Worm (Caenorhabditis elegans): Measurements from ENCODE around the gene fbxa-100.

Gene fbxa-100

ce11 chrV:16022600-16022999 is 39.3 kb downstream of the fbxa-100 start (continued):
- TF ChIP-seq swsn-7 (tag; optimal IDR thresholded peaks at IDR 0.05) (peak; percentile 52), snpc-4 (tag; optimal IDR thresholded peaks at IDR 0.05) (peak; percentile 68), lin-39 (tag; optimal IDR thresholded peaks at IDR 0.05) (no peak), isw-1 (GFP tag; IDR thresholded peaks at IDR 0.05) (peak; percentile 49), nhr-47 (tag; optimal IDR thresholded peaks at IDR 0.05) (peak; percentile 73), zip-4 (GFP tag; optimal IDR thresholded peaks at IDR 0.05) (no peak), lin-13 (GFP tag; optimal IDR thresholded peaks at IDR 0.05) (no peak), nhr-76 (tag; optimal IDR thresholded peaks at IDR 0.05) (no peak), nhr-11 (tag; optimal IDR thresholded peaks at IDR 0.05) (no peak), rnt-1 (tag; optimal IDR thresholded peaks at IDR 0.05) (peak; percentile 96), efl-1 (optimal IDR thresholded peaks at IDR 0.05) (peak; percentile 92 to 95), efl-1 (GFP tag; optimal IDR thresholded peaks at IDR 0.05 in 1 of 2) (peak; percentile 92 to 99), nhr-77 (tag; optimal IDR thresholded peaks at IDR 0.05) (no peak), elt-2 (tag; optimal IDR thresholded peaks at IDR 0.05) (peak; percentile 16), ceh-82 (tag; optimal IDR thresholded peaks at IDR 0.05) (peak; percentile 15 to 52 (median 36)), hlh-17 (GFP tag; optimal IDR thresholded peaks at IDR 0.05; ENCODE audit: borderline replicate concordance) (no peak)

ce11 chrV:16020042-16020441 is 41.9 kb downstream of the fbxa-100 start, which contains the start of gene srx-44:
Gene srx-44 (plus strand): TSS chrV:16020342.
- TF ChIP-seq lin-39 (tag; optimal IDR thresholded peaks at IDR 0.05) (no peak), skn-1 (tag; optimal IDR thresholded peaks at IDR 0.05) (no peak), irx-1 (tag; optimal IDR thresholded peaks at IDR 0.05) (no peak), sox-4 (tag; optimal IDR thresholded peaks at IDR 0.05) (no peak), efl-1 (optimal IDR thresholded peaks at IDR 0.05) (no peak), efl-1 (GFP tag; optimal IDR thresholded peaks at IDR 0.05 in 1 of 2) (no peak), fkh-8 (tag; optimal IDR thresholded peaks at IDR 0.05) (no peak), unc-62 (GFP tag; optimal IDR thresholded peaks at IDR 0.05) (no peak), unc-130 (tag; optimal IDR thresholded peaks at IDR 0.05) (no peak), unc-30 (tag; optimal IDR thresholded peaks at IDR 0.05) (no peak), ama-1 (optimal IDR thresholded peaks at IDR 0.05) (no peak)

DNA sequence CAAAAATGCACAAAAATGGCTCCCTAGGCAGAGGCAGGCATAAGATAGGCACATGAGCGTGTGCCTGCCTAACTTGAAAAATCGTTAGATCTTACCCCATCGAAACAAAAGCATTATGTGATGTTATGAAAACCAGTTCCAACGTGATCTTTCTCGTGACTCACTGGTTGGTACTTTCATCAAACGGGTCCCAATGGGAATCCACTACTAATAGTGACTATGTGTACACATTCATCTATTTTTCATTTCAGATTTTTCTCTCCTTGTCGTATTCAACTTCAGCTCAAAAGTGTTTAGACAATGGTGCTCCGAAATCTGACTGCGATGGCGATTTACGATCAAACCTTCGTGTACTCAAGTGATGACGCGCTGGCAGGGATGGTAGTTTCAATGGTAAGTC is 44.2 kb downstream of the fbxa-100 start, which contains the start of gene srx-43:
Gene srx-43, plus strand, starts transcription at position 301 of the 400 bp plus-strand sequence.
- TF ChIP-seq nhr-76 (tag; optimal IDR thresholded peaks at IDR 0.05) (no peak), swsn-7 (tag; optimal IDR thresholded peaks at IDR 0.05) (no peak), lin-39 (tag; optimal IDR thresholded peaks at IDR 0.05) (no peak), pax-3 (tag; optimal IDR thresholded peaks at IDR 0.05) (no peak), nhr-90 (tag; optimal IDR thresholded peaks at IDR 0.05; ENCODE audit: poor library complexity) (no peak), egl-27 (tag; optimal IDR thresholded peaks at IDR 0.05) (no peak), fkh-10 (GFP tag; optimal IDR thresholded peaks at IDR 0.05) (no peak), fkh-8 (tag; optimal IDR thresholded peaks at IDR 0.05) (no peak), lsy-2 (tag; optimal IDR thresholded peaks at IDR 0.05) (no peak), unc-98 (GFP tag; IDR thresholded peaks at IDR 0.05) (no peak), sptf-1 (tag; optimal IDR thresholded peaks at IDR 0.05) (no peak), unc-86 (tag; optimal IDR thresholded peaks at IDR 0.05) (no peak), lin-15B (tag; optimal IDR thresholded peaks at IDR 0.05) (no peak), isw-1 (GFP tag; IDR thresholded peaks at IDR 0.05) (no peak), ets-5 (GFP tag; IDR thresholded peaks at IDR 0.05) (no peak), tlp-1 (tag; optimal IDR thresholded peaks at IDR 0.05) (no peak)

- TF ChIP-seq ceh-8 (GFP tag; optimal IDR thresholded peaks at IDR 0.05) (peak; percentile 66), lin-15B (tag; optimal IDR thresholded peaks at IDR 0.05) (no peak)
Measured at ce11 chrV:16016977-16017376, 44.9 kb downstream of the fbxa-100 start.

- TF ChIP-seq lir-3 (tag; optimal IDR thresholded peaks at IDR 0.05; ENCODE audit: poor library complexity) (no peak), nhr-47 (tag; optimal IDR thresholded peaks at IDR 0.05) (no peak)
Measured at ce11 chrV:16015652-16016051, 46.2 kb downstream of the fbxa-100 start, which contains the start of gene str-232. Gene str-232 (minus strand): TSS chrV:16015752.

Data from whole organism, L1 larva.